Worm (Caenorhabditis elegans): Measurements from ENCODE around the gene efr-3.

DNA sequence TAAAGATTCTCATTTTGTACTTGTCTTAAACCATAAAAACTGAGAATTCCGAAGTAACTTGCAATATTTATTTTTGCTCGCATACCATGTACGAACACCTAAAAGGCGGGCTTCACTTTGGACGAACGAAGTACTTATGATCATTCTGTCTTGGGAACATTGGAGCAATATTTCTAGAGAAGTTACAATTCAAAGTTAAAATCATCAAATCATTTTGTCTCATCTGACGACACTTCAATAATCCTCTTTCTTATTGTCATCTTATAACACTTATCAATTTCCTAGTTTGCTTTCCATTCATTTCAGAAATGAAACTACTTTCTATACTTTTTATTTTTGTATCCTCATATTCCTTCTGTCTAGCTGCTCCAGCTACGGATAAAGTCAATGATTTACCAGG lies 45.7 kb upstream of the efr-3 start, which contains the start of gene ctsa-4.1:
- TF ChIP-seq dmd-8 (GFP tag; IDR thresholded peaks at IDR 0.05) (no peak), nhr-11 (tag; optimal IDR thresholded peaks at IDR 0.05) (no peak), cey-2 (tag; optimal IDR thresholded peaks at IDR 0.05; ENCODE audit: borderline replicate concordance, insufficient read depth) (no peak), pqm-1 (tag; optimal IDR thresholded peaks at IDR 0.05) (no peak), skn-1 (tag; optimal IDR thresholded peaks at IDR 0.05) (no peak), ceh-28 (tag; optimal IDR thresholded peaks at IDR 0.05) (no peak)
